Worm (Caenorhabditis elegans) whole organism, young adult: Measurements from ENCODE around the gene rocf-1.
A peak's percentile ranks its signal among the peaks of the same experiment; 100 is the strongest.

Experiments
- B0019.2 ChIP-seq: fragments of 200-800 bp; sonication (Bioruptor generic); conservative IDR thresholded peaks from 2 replicates; pipeline ENCODE4 v1.3.6; 2022; ENCODE audit warnings: missing genetic modification reagents, missing genetic modification characterization, missing compliant biosample characterization
- C17E4.6 ChIP-seq: fragments of 200-800 bp; sonication (Bioruptor generic); IDR thresholded peaks from 2 replicates; pipeline ENCODE4 v1.3.6; 2022; ENCODE audit warnings: missing genetic modification reagents, missing genetic modification characterization, missing compliant biosample characterization
- F37B4.10 ChIP-seq: fragments of 200-800 bp; sonication (Bioruptor generic); IDR thresholded peaks from 2 replicates; pipeline ENCODE4 v1.3.6; 2022; ENCODE audit warnings: missing genetic modification characterization, missing compliant biosample characterization
- F39B2.1 ChIP-seq: fragments of 200-800 bp; sonication (Bioruptor generic); IDR thresholded peaks from 2 replicates; pipeline ENCODE4 v1.3.6; 2022; ENCODE audit warnings: missing genetic modification reagents, missing genetic modification characterization, missing compliant biosample characterization
- F55B11.4 ChIP-seq: sonication (generic microtip); optimal IDR thresholded peaks from 2 replicates; lab custom pipeline; 2016; ENCODE audit warnings: missing compliant biosample characterization, missing genetic modification characterization, borderline replicate concordance; ENCODE audit not compliant: insufficient read depth
- F57A8.1 ChIP-seq: fragments of 200-800 bp; sonication (Bioruptor generic); optimal IDR thresholded peaks from 2 replicates; lab custom pipeline; 2018; ENCODE audit warnings: mild to moderate bottlenecking, missing genetic modification characterization, moderate library complexity, missing compliant biosample characterization
- K12H6.12 ChIP-seq: fragments of 200-800 bp; sonication (Bioruptor generic); optimal IDR thresholded peaks from 2 replicates; lab custom pipeline; 2018; ENCODE audit warnings: mild to moderate bottlenecking, missing genetic modification characterization, missing compliant biosample characterization
- T07F8.4 ChIP-seq: sonication (generic microtip); optimal IDR thresholded peaks from 2 replicates; lab custom pipeline; 2016; ENCODE audit warnings: mild to moderate bottlenecking, missing genetic modification characterization, moderate library complexity, missing compliant biosample characterization
- Y53F4B.3 ChIP-seq: fragments of 200-800 bp; sonication (Bioruptor generic); IDR thresholded peaks from 2 replicates; pipeline ENCODE4 v1.3.6; 2022; ENCODE audit warnings: missing genetic modification reagents, missing genetic modification characterization, missing compliant biosample characterization
- Y53G8AR.9 ChIP-seq: fragments of 200-800 bp; sonication (Bioruptor generic); conservative IDR thresholded peaks from 2 replicates; pipeline ENCODE4 v1.3.6; 2022; ENCODE audit warnings: missing genetic modification reagents, missing genetic modification characterization, missing compliant biosample characterization
- Y79H2A.3 ChIP-seq: fragments of 200-800 bp; sonication (Bioruptor generic); conservative IDR thresholded peaks from 2 replicates; pipeline ENCODE4 v1.3.6; 2022; ENCODE audit warnings: missing genetic modification reagents, missing genetic modification characterization, missing compliant biosample characterization
- akir-1 ChIP-seq: fragments of 200-800 bp; sonication (Bioruptor generic); optimal IDR thresholded peaks from 2 replicates; lab custom pipeline; 2018; ENCODE audit warnings: mild to moderate bottlenecking, missing genetic modification characterization, moderate library complexity, missing compliant biosample characterization
- aptf-2 ChIP-seq: fragments of 200-800 bp; sonication (Bioruptor generic); conservative IDR thresholded peaks from 2 replicates; pipeline ENCODE4 v1.3.6; 2022; ENCODE audit warnings: missing genetic modification reagents, missing genetic modification characterization, missing compliant biosample characterization
- bed-2 ChIP-seq: fragments of 200-800 bp; sonication (Bioruptor generic); IDR thresholded peaks from 2 replicates; pipeline ENCODE4 v1.3.6; 2022; ENCODE audit warnings: missing genetic modification reagents, missing genetic modification characterization, missing compliant biosample characterization
- cebp-1 ChIP-seq, 2 experiments: fragments of 200-800 bp in 1 of 2; sonication (Bioruptor generic) in 1 of 2; sonication (generic microtip) in 1 of 2; IDR thresholded peaks in 1 of 2; optimal IDR thresholded peaks in 1 of 2; 2 replicates each; pipeline versions ENCODE4 v1.3.6 to Lab custom; 2017 to 2022; ENCODE audit warnings: missing compliant biosample characterization in 2 of 2, missing genetic modification characterization in 2 of 2, mild to moderate bottlenecking in 1 of 2, missing genetic modification reagents in 1 of 2, moderate library complexity in 1 of 2
- cebp-2 ChIP-seq: fragments of 200-800 bp; sonication (Bioruptor generic); IDR thresholded peaks from 2 replicates; pipeline ENCODE4 v1.3.6; 2022; ENCODE audit warnings: missing genetic modification characterization, missing compliant biosample characterization
- ceh-58 ChIP-seq: fragments of 200-800 bp; sonication (Bioruptor generic); IDR thresholded peaks from 2 replicates; pipeline ENCODE4 v1.3.6; 2022; ENCODE audit warnings: missing genetic modification characterization, missing compliant biosample characterization
- chd-7 ChIP-seq: sonication (generic microtip); optimal IDR thresholded peaks from 2 replicates; lab custom pipeline; 2016; ENCODE audit warnings: mild to moderate bottlenecking, missing genetic modification characterization, moderate library complexity, missing compliant biosample characterization
- dpff-1 ChIP-seq: sonication (generic microtip); optimal IDR thresholded peaks from 2 replicates; lab custom pipeline; 2017; ENCODE audit warnings: mild to moderate bottlenecking, missing genetic modification characterization, missing compliant biosample characterization
- efl-1 ChIP-seq: fragments of 150-350 bp; optimal IDR thresholded peaks from 2 replicates; lab custom pipeline; 2014; ENCODE audit warnings: missing biosample characterization, missing genetic modification reagents, missing genetic modification characterization
- egl-18 ChIP-seq: fragments of 200-800 bp; sonication (Bioruptor generic); IDR thresholded peaks from 2 replicates; pipeline ENCODE4 v1.3.6; 2022; ENCODE audit warnings: missing genetic modification reagents, missing genetic modification characterization, missing compliant biosample characterization
- egrh-3 ChIP-seq: fragments of 200-800 bp; sonication (Bioruptor generic); IDR thresholded peaks from 2 replicates; pipeline ENCODE4 v1.3.6; 2022; ENCODE audit warnings: missing genetic modification reagents, missing genetic modification characterization, missing compliant biosample characterization
- hsf-1 ChIP-seq: fragments of 200-800 bp; sonication (Bioruptor generic); IDR thresholded peaks from 2 replicates; pipeline ENCODE4 v1.3.6; 2022; ENCODE audit warnings: missing genetic modification reagents, missing genetic modification characterization, missing compliant biosample characterization
- lin-26 ChIP-seq: fragments of 200-800 bp; sonication (Bioruptor generic); IDR thresholded peaks from 2 replicates; pipeline ENCODE4 v1.3.6; 2022; ENCODE audit warnings: missing genetic modification reagents, missing genetic modification characterization, missing compliant biosample characterization
- lir-1 ChIP-seq: fragments of 200-800 bp; sonication (Bioruptor generic); conservative IDR thresholded peaks from 2 replicates; pipeline ENCODE4 v1.3.6; 2022; ENCODE audit warnings: missing genetic modification reagents, missing genetic modification characterization, missing compliant biosample characterization
- madf-10 ChIP-seq: sonication (generic microtip); optimal IDR thresholded peaks from 2 replicates; lab custom pipeline; 2016; ENCODE audit warnings: mild to moderate bottlenecking, missing genetic modification characterization, missing compliant biosample characterization
- mel-28 ChIP-seq: sonication (generic microtip); optimal IDR thresholded peaks from 2 replicates; lab custom pipeline; 2016; ENCODE audit warnings: borderline replicate concordance, mild to moderate bottlenecking, missing genetic modification characterization, missing compliant biosample characterization
- mxl-1 ChIP-seq: sonication (generic microtip); optimal IDR thresholded peaks from 2 replicates; lab custom pipeline; 2016; ENCODE audit warnings: missing genetic modification characterization, missing compliant biosample characterization
- nfya-1 ChIP-seq: sonication (generic microtip); optimal IDR thresholded peaks from 2 replicates; lab custom pipeline; 2017; ENCODE audit warnings: antibody characterized with exemption, missing compliant biosample characterization, missing genetic modification characterization, borderline replicate concordance; ENCODE audit not compliant: insufficient read depth
- nfya-2 ChIP-seq: fragments of 200-800 bp; sonication (Bioruptor generic); IDR thresholded peaks from 2 replicates; pipeline ENCODE4 v1.3.6; 2022; ENCODE audit warnings: missing genetic modification reagents, missing genetic modification characterization, missing compliant biosample characterization
- nfyb-1 ChIP-seq: fragments of 200-800 bp; sonication (Bioruptor generic); IDR thresholded peaks from 2 replicates; pipeline ENCODE4 v1.3.6; 2022; ENCODE audit warnings: missing genetic modification reagents, missing genetic modification characterization, missing compliant biosample characterization
- pha-4 ChIP-seq: fragments of 150-350 bp; sonication (generic microtip); optimal IDR thresholded peaks from 2 replicates; lab custom pipeline; 2014; ENCODE audit warnings: missing biosample characterization, missing genetic modification reagents, missing genetic modification characterization
- rec-8 ChIP-seq, 2 experiments: sonication (generic microtip); optimal IDR thresholded peaks; 2 replicates each; lab custom pipeline; 2016; ENCODE audit warnings: mild to moderate bottlenecking in 2 of 2, missing genetic modification characterization in 2 of 2, missing genetic modification reagents in 2 of 2, missing genotype in 2 of 2, missing biosample characterization in 1 of 2, missing compliant biosample characterization in 1 of 2, moderate library complexity in 1 of 2
- sdz-38 ChIP-seq: sonication (generic microtip); optimal IDR thresholded peaks from 2 replicates; lab custom pipeline; 2016; ENCODE audit warnings: missing genotype, missing genetic modification characterization, missing compliant biosample characterization
- sea-2 ChIP-seq: fragments of 200-800 bp; sonication (Bioruptor generic); IDR thresholded peaks from 2 replicates; pipeline ENCODE4 v1.3.6; 2022; ENCODE audit warnings: missing genetic modification characterization, missing compliant biosample characterization
- snpc-1.1 ChIP-seq: sonication (generic microtip); optimal IDR thresholded peaks from 2 replicates; lab custom pipeline; 2017; ENCODE audit warnings: missing genetic modification characterization, mild to moderate bottlenecking, missing compliant biosample characterization, antibody characterized with exemption, moderate library complexity, missing genotype, missing genetic modification reagents; ENCODE audit not compliant: insufficient read depth
- snpc-1.3 ChIP-seq: sonication (generic microtip); optimal IDR thresholded peaks from 2 replicates; lab custom pipeline; 2017; ENCODE audit warnings: missing genetic modification characterization, mild to moderate bottlenecking, missing compliant biosample characterization, antibody characterized with exemption, moderate library complexity, missing genotype, missing genetic modification reagents; ENCODE audit not compliant: insufficient read depth
- unc-130 ChIP-seq: sonication (generic microtip); optimal IDR thresholded peaks from 2 replicates; lab custom pipeline; 2016; ENCODE audit warnings: missing genetic modification reagents, missing genetic modification characterization, missing compliant biosample characterization
- unc-62 ChIP-seq: fragments of 150-350 bp; optimal IDR thresholded peaks from 2 replicates; lab custom pipeline; 2014; ENCODE audit warnings: missing biosample characterization, missing genetic modification reagents, missing genetic modification characterization
- ztf-22 ChIP-seq: fragments of 200-800 bp; sonication (Bioruptor generic); optimal IDR thresholded peaks from 2 replicates; lab custom pipeline; 2018; ENCODE audit warnings: mild to moderate bottlenecking, missing genetic modification characterization, moderate library complexity, missing compliant biosample characterization
- ztf-3 ChIP-seq: fragments of 200-800 bp; sonication (Bioruptor generic); optimal IDR thresholded peaks from 2 replicates; lab custom pipeline; 2018; ENCODE audit warnings: mild to moderate bottlenecking, missing genetic modification characterization, missing compliant biosample characterization
- ztf-6 ChIP-seq: fragments of 200-800 bp; sonication (Bioruptor generic); IDR thresholded peaks from 2 replicates; pipeline ENCODE4 v1.3.6; 2022; ENCODE audit warnings: missing genetic modification reagents, missing genetic modification characterization, missing compliant biosample characterization

The rocf-1 gene

ce11 chrV:15512856-15513756 lies 48.8 kb upstream of the rocf-1 start (continued):
- peak; percentile 70; the same call in 1 of the 2 replicates for TF ChIP-seq lin-26 (GFP tag; lab: Robert Waterston, UW)

ce11 chrV:15511613-15512216 lies 47.4 kb upstream of the rocf-1 start, which contains the start of gene rpl-38:
Gene rpl-38, plus strand, starts transcription at chrV:15512166.
- TF ChIP-seq nfya-1 (tag; lab: Kevin White, UChicago) (no peak), efl-1 (peak; percentile 58), egl-18 (GFP tag; lab: Robert Waterston, UW) (no peak), unc-62 (GFP tag; lab: Kevin White, UChicago) (no peak), chd-7 (tag; lab: Kevin White, UChicago) (no peak), Y53F4B.3 (GFP tag; lab: Robert Waterston, UW) (no peak), Y53G8AR.9 (peak; percentile 79), mxl-1 (tag; lab: Kevin White, UChicago) (no peak), C17E4.6 (0 out of 2 replicates have a peak, but pooled peaks have one; percentile 45), akir-1 (GFP tag; lab: Kevin White, UChicago) (no peak), lir-1 (GFP tag; lab: Robert Waterston, UW) (no peak), F37B4.10 (GFP tag; lab: Robert Waterston, UW) (no peak), B0019.2 (GFP tag; lab: Robert Waterston, UW) (peak; percentile 37; the same call in 1 of the 2 replicates), rec-8 (tag; optimal IDR thresholded peaks at IDR 0.05; lab: Kevin White, UChicago) (no peak), Y79H2A.3 (no peak), egrh-3 (GFP tag; lab: Robert Waterston, UW) (no peak), lin-26 (GFP tag; lab: Robert Waterston, UW) (no peak), cebp-2 (no peak), unc-130 (no peak), nfyb-1 (GFP tag; lab: Robert Waterston, UW) (peak; percentile 85), sea-2 (GFP tag; lab: Robert Waterston, UW) (no peak), T07F8.4 (tag; lab: Kevin White, UChicago) (no peak), ztf-6 (GFP tag; lab: Robert Waterston, UW) (no peak), cebp-1 (GFP tag; IDR thresholded peaks at IDR 0.05; lab: Robert Waterston, UW) (no peak), cebp-1 (tag; optimal IDR thresholded peaks at IDR 0.05; lab: Kevin White, UChicago) (peak; percentile 64), pha-4 (no peak), F55B11.4 (tag; lab: Kevin White, UChicago) (no peak), snpc-1.3 (tag; lab: Kevin White, UChicago) (peak; percentile 85), nfya-2 (GFP tag; lab: Robert Waterston, UW) (no peak), ztf-22 (GFP tag; lab: Kevin White, UChicago) (no peak), bed-2 (GFP tag; lab: Robert Waterston, UW) (no peak), mel-28 (peak; percentile 2), sdz-38 (tag; lab: Kevin White, UChicago) (no peak), F57A8.1 (GFP tag; lab: Kevin White, UChicago) (no peak), madf-10 (no peak), snpc-1.1 (peak; percentile 63), ceh-58 (GFP tag; lab: Robert Waterston, UW) (no peak), aptf-2 (no peak), F39B2.1 (GFP tag; lab: Robert Waterston, UW) (no peak), hsf-1 (peak; percentile 60; the same call in 1 of the 2 replicates), K12H6.12 (tag; lab: Kevin White, UChicago) (peak; percentile 30), ztf-3 (GFP tag; lab: Kevin White, UChicago) (no peak), dpff-1 (tag; lab: Kevin White, UChicago) (no peak)
